Worm (Caenorhabditis elegans) whole organism, early embryonic: ENCODE data around the gene F14D7.12.
"Not testable (repeated sequence)": the region's sequence is repeated elsewhere in the genome, so short reads cannot be mapped to it uniquely, and the experiment has no call there.

Source experiments
- B0310.2 ChIP-seq: sonication (generic microtip); optimal IDR thresholded peaks from 2 replicates; lab custom pipeline; 2016; ENCODE audit warnings: mild to moderate bottlenecking, missing genetic modification characterization, missing compliant biosample characterization
- F13C5.2 ChIP-seq: sonication (generic microtip); optimal IDR thresholded peaks from 2 replicates; lab custom pipeline; 2017; ENCODE audit warnings: mild to moderate bottlenecking, missing genetic modification characterization, inconsistent platforms, missing compliant biosample characterization
- aly-1 ChIP-seq: sonication (generic microtip); optimal IDR thresholded peaks from 2 replicates; lab custom pipeline; 2016; ENCODE audit warnings: missing genetic modification characterization, missing compliant biosample characterization
- ama-1 ChIP-seq: fragments of 150-350 bp; optimal IDR thresholded peaks from 2 replicates; lab custom pipeline; 2014
- ceh-13 ChIP-seq: fragments of 200-800 bp; sonication (Bioruptor generic); optimal IDR thresholded peaks from 2 replicates; lab custom pipeline; 2018; ENCODE audit warnings: mild to moderate bottlenecking, missing genetic modification characterization, missing compliant biosample characterization
- ceh-36 ChIP-seq: sonication (generic microtip); optimal IDR thresholded peaks from 2 replicates; lab custom pipeline; 2016; ENCODE audit warnings: missing genetic modification characterization, inconsistent platforms, missing compliant biosample characterization
- ets-7 ChIP-seq: sonication (generic microtip); optimal IDR thresholded peaks from 2 replicates; lab custom pipeline; 2016; ENCODE audit warnings: missing genotype, missing genetic modification characterization, missing compliant biosample characterization
- flt-1 ChIP-seq: fragments of 200-800 bp; sonication (Bioruptor generic); IDR thresholded peaks from 2 replicates; pipeline ENCODE4 v1.3.6; 2022; ENCODE audit warnings: missing genetic modification characterization, missing compliant biosample characterization
- hmbx-1 ChIP-seq: sonication (generic microtip); optimal IDR thresholded peaks from 2 replicates; lab custom pipeline; 2016; ENCODE audit warnings: mild to moderate bottlenecking, missing genetic modification characterization, missing compliant biosample characterization
- hmg-4 ChIP-seq: fragments of 200-800 bp; sonication (Bioruptor generic); optimal IDR thresholded peaks from 2 replicates; lab custom pipeline; 2018; ENCODE audit warnings: mild to moderate bottlenecking, missing genetic modification characterization, missing compliant biosample characterization
- hnd-1 ChIP-seq: sonication (generic microtip); optimal IDR thresholded peaks from 2 replicates; lab custom pipeline; 2016; ENCODE audit warnings: missing genetic modification characterization, missing compliant biosample characterization
- pes-1 ChIP-seq: fragments of 200-800 bp; sonication (Bioruptor generic); IDR thresholded peaks from 2 replicates; pipeline ENCODE4 v1.3.6; 2022; ENCODE audit warnings: missing genetic modification reagents, missing genetic modification characterization, missing compliant biosample characterization
- scrt-1 ChIP-seq: fragments of 200-800 bp; sonication (Bioruptor generic); IDR thresholded peaks from 2 replicates; pipeline ENCODE4 v1.3.6; 2022; ENCODE audit warnings: missing genetic modification characterization, missing compliant biosample characterization
- sea-1 ChIP-seq: fragments of 200-800 bp; sonication (Bioruptor generic); conservative IDR thresholded peaks from 2 replicates; pipeline ENCODE4 v1.3.6; 2022; ENCODE audit warnings: missing genetic modification characterization, missing compliant biosample characterization
- tbx-11 ChIP-seq: fragments of 200-800 bp; sonication (Bioruptor generic); IDR thresholded peaks from 2 replicates; pipeline ENCODE4 v1.3.6; 2022; ENCODE audit warnings: missing genetic modification characterization, missing compliant biosample characterization
- tbx-37 ChIP-seq: fragments of 200-800 bp; sonication (Bioruptor generic); conservative IDR thresholded peaks from 2 replicates; pipeline ENCODE4 v1.3.6; 2022; ENCODE audit warnings: missing genetic modification reagents, missing genetic modification characterization, missing compliant biosample characterization
- tra-4 ChIP-seq: sonication (generic microtip); optimal IDR thresholded peaks from 2 replicates; lab custom pipeline; 2017; ENCODE audit warnings: missing genetic modification characterization, missing compliant biosample characterization

F14D7.12 gene

DNA sequence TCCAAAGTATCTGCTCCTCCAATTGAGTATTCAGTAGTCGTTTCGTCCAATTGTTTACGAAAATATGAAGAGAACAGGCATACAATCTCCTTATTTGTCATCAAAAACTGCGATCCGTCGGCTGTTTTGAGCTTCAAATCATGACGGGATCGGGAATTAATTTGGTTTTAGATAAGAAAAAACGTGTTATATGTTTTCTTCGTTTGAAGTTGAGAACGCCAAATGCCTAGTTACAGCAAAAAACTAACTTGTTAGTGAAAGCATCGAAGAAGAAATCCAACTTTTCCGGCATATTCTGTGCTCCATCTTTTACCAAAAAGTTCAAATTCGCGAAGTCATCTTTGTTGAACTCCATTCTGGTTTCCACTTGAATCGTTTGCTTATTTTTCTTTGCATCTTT, 10.5 kb upstream of the F14D7.12 start, which contains the start of gene F14D7.1:
TSS of gene F14D7.1 (minus strand) at position 101 of the 400 bp plus-strand sequence.
- TF ChIP-seq scrt-1 (GFP tag; lab: Robert Waterston, UW), result no peak
- no peak for TF ChIP-seq hnd-1
- TF ChIP-seq pes-1 (GFP tag; lab: Robert Waterston, UW), result no peak
- no peak for TF ChIP-seq ama-1
- no peak for TF ChIP-seq B0310.2 (tag; lab: Kevin White, UChicago)
- TF ChIP-seq tbx-11 (GFP tag; lab: Robert Waterston, UW), result no peak
- no peak for TF ChIP-seq ets-7 (tag; lab: Kevin White, UChicago)
- no peak for TF ChIP-seq tra-4
- TF ChIP-seq hmg-4 (GFP tag; lab: Kevin White, UChicago), result no peak
- TF ChIP-seq ceh-13 (GFP tag; lab: Kevin White, UChicago), result no peak

- TF ChIP-seq pes-1 (GFP tag; lab: Robert Waterston, UW), result no peak
- TF ChIP-seq aly-1 (tag; lab: Kevin White, UChicago), result no peak
Measured at ce11 chrV:14290636-14291035, 9.2 kb upstream of the F14D7.12 start, which contains the start of gene F14D7.18. Gene F14D7.18 (minus strand): TSS chrV:14290736.

DNA sequence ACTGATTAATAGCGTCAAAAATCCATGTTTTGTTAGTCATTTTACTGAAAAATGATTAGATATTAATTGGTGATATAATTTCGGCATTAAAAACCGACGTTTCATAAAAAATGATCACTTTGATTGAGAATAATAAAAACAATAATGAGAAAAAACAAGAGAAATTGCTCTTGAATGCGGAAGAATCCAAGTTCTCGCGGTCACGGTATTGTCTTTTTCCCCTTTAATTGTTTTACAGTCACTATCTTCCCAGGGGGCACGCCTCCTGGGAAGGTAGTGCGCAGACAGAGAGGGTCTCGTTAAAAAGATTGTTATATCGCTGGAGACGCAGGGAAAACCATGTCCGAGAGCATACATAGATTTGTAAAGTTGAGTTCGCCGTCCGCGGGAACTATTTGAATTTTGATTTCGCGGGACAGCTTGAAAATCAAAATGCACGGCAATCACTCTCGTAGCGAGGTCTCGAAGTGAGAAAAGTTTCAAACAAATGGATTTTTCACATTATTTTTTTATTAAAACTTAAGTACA, 6.1 kb upstream of the F14D7.12 start, which contains the start of gene F14D7.2:
TSS of gene F14D7.2 (minus strand) at position 51 of the 528 bp plus-strand sequence.
- TF ChIP-seq sea-1, result no peak
- TF ChIP-seq ceh-36, result no peak
- no peak for TF ChIP-seq pes-1 (GFP tag; lab: Robert Waterston, UW)

DNA sequence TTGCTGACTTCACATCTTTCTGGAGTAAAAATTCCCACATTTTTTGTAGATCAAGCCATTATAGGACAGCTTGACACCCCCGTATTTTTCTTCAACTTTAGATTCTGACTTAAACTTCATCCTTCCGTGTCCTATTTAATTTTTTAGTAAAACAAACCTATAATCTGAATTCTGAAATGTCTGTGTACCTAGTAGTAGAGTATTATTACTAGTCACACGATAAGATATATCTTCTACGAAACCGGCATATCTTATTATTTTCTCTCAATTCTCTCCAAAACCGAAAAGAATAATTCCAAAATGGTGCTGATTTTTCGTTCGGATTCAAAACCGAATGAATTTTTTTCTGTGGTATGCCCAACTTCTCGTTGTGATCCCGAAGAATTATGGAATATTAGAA, 5.4 kb upstream of the F14D7.12 start, which contains the start of gene F14D7.9:
TSS of gene F14D7.9 (plus strand) at position 301 of the 400 bp plus-strand sequence.
- TF ChIP-seq ceh-13 (GFP tag; lab: Kevin White, UChicago) (no peak), tbx-37 (GFP tag; lab: Robert Waterston, UW) (no peak), flt-1 (GFP tag; lab: Robert Waterston, UW) (no peak), ceh-36 (no peak), hmg-4 (GFP tag; lab: Kevin White, UChicago) (no peak), scrt-1 (GFP tag; lab: Robert Waterston, UW) (no peak), ets-7 (tag; lab: Kevin White, UChicago) (no peak)

ce11 chrV:14296499-14296898, 3.3 kb upstream of the F14D7.12 start, which contains the start of gene F14D7.3:
Gene F14D7.3 (plus strand): TSS chrV:14296799.
- TF ChIP-seq scrt-1 (GFP tag; lab: Robert Waterston, UW), result no peak
- no peak for TF ChIP-seq tbx-11 (GFP tag; lab: Robert Waterston, UW)
- no peak for TF ChIP-seq flt-1 (GFP tag; lab: Robert Waterston, UW)
- no peak for TF ChIP-seq pes-1 (GFP tag; lab: Robert Waterston, UW)
- TF ChIP-seq hnd-1, result no peak
- TF ChIP-seq ama-1, result no peak
- TF ChIP-seq hmbx-1 (tag; lab: Kevin White, UChicago), result no peak
- no peak for TF ChIP-seq tra-4
- TF ChIP-seq B0310.2 (tag; lab: Kevin White, UChicago), result no peak
- no peak for TF ChIP-seq sea-1
- no peak for TF ChIP-seq hmg-4 (GFP tag; lab: Kevin White, UChicago)
- no peak for TF ChIP-seq ceh-36
- TF ChIP-seq ceh-13 (GFP tag; lab: Kevin White, UChicago), result no peak
- no peak for TF ChIP-seq aly-1 (tag; lab: Kevin White, UChicago)
- no peak for TF ChIP-seq F13C5.2 (tag; lab: Kevin White, UChicago)
- no peak for TF ChIP-seq ets-7 (tag; lab: Kevin White, UChicago)
- TF ChIP-seq tbx-37 (GFP tag; lab: Robert Waterston, UW), result no peak

ce11 chrV:14301076-14301475, 1.3 kb downstream of the F14D7.12 start, which contains the start of gene F14D7.6:
Gene F14D7.6 (plus strand): TSS chrV:14301413.
- no peak for TF ChIP-seq flt-1 (GFP tag; lab: Robert Waterston, UW)

ce11 chrV:14306771-14307170, 7.0 kb downstream of the F14D7.12 start, which contains the start of gene spig-4:
Gene spig-4 (minus strand): TSS chrV:14306871.
- TF ChIP-seq hmbx-1 (tag; lab: Kevin White, UChicago); sea-1; ceh-13 (GFP tag; lab: Kevin White, UChicago): not testable (repeated sequence)

DNA sequence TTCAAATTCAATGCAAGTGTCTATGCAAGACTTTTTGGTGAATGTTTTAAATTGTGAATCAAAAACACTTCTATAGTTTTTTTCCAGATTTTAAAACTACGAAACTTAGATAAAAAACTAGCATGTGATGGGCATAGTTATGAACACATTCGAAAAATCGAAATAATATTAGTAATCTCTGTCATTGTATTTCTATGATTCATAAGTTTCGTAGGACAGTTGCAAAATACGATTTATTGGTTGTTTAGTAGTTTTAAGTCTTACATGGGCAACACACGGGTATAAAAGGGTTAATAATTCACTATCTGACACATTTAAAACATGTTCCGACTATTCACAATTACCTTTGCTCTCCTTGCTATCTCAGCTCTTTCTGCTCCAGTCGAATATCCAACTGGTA, 8.3 kb downstream of the F14D7.12 start, which contains the start of gene spig-5:
TSS of gene spig-5 (plus strand) at position 301 of the 400 bp plus-strand sequence.
- TF ChIP-seq hmbx-1 (tag; lab: Kevin White, UChicago); F13C5.2 (tag; lab: Kevin White, UChicago); ama-1: not testable (repeated sequence)

- not testable (repeated sequence) for TF ChIP-seq ama-1; tra-4; ceh-13 (GFP tag; lab: Kevin White, UChicago)
Measured at ce11 chrV:14309632-14310031, 9.8 kb downstream of the F14D7.12 start, which contains the start of gene F14D7.14. Gene F14D7.14 (plus strand): TSS chrV:14309932.
